Worm (Caenorhabditis elegans) whole organism, L2 larva: ENCODE measurements around the gene F44G4.3.

Experiments used
- aly-2 ChIP-seq: fragments of 150-350 bp; optimal IDR thresholded peaks from 2 replicates; lab custom pipeline; 2014; ENCODE audit warnings: missing biosample characterization, missing genetic modification characterization
- nhr-77 ChIP-seq: fragments of 150-350 bp; optimal IDR thresholded peaks from 2 replicates; lab custom pipeline; 2014; ENCODE audit warnings: missing biosample characterization, missing genetic modification characterization
- snpc-4 ChIP-seq: fragments of 150-350 bp; optimal IDR thresholded peaks from 2 replicates; lab custom pipeline; 2014; ENCODE audit warnings: missing biosample characterization, missing genetic modification characterization
- unc-62 ChIP-seq: fragments of 150-350 bp; optimal IDR thresholded peaks from 2 replicates; lab custom pipeline; 2014; ENCODE audit warnings: missing biosample characterization, missing genetic modification reagents, missing genetic modification characterization

- TF ChIP-seq snpc-4 (tag; lab: Kevin White, UChicago) (no peak), nhr-77 (tag; lab: Kevin White, UChicago) (no peak), unc-62 (GFP tag; lab: Kevin White, UChicago) (no peak), aly-2 (tag; lab: Kevin White, UChicago) (no peak)
Observed at ce11 chrII:8956896-8957295, 40.6 kb downstream of the F44G4.3 start.
